Fruit fly (Drosophila melanogaster): ENCODE measurements around the gene Sas10.

Gene Sas10

dm6 chrX:5329266-5329898 is 12.2 kb downstream of the Sas10 start, which contains the start of the genes CG3309 and XRCC1 (continued):
- TF ChIP-seq Lpt (GFP tag; optimal IDR thresholded peaks at IDR 0.05), result peak; percentile 5
- TF ChIP-seq Hr39 (GFP tag; optimal IDR thresholded peaks at IDR 0.05), result peak; percentile 43
- no peak for TF ChIP-seq fd85E (GFP tag; optimal IDR thresholded peaks at IDR 0.05)
- TF ChIP-seq Sox102F (GFP tag; optimal IDR thresholded peaks at IDR 0.05), result peak; percentile 23
- no peak for TF ChIP-seq spab (GFP tag; optimal IDR thresholded peaks at IDR 0.05)
- peak; percentile 29 for TF ChIP-seq CG8632 (GFP tag; optimal IDR thresholded peaks at IDR 0.05)
- peak; percentile 1 for TF ChIP-seq CG6792 (GFP tag; optimal IDR thresholded peaks at IDR 0.05)
- peak; percentile 8 for TF ChIP-seq dsx (GFP tag; optimal IDR thresholded peaks at IDR 0.05; ENCODE audit: poor library complexity, severe bottlenecking)
- peak; percentile 53 for TF ChIP-seq acj6 (GFP tag; optimal IDR thresholded peaks at IDR 0.05)
- TF ChIP-seq CG8319 (GFP tag; optimal IDR thresholded peaks at IDR 0.05), result no peak
- TF ChIP-seq CG4318 (GFP tag; optimal IDR thresholded peaks at IDR 0.05), result no peak
- peak; percentile 11 for TF ChIP-seq Eip75B (GFP tag; optimal IDR thresholded peaks at IDR 0.05)
- peak; percentile 22 for TF ChIP-seq Eip93F (GFP tag; optimal IDR thresholded peaks at IDR 0.05)
- peak; percentile 33 for TF ChIP-seq lz (GFP tag; optimal IDR thresholded peaks at IDR 0.05)
- peak; percentile 52 for TF ChIP-seq topi (GFP tag; optimal IDR thresholded peaks at IDR 0.05)
- TF ChIP-seq CG11902 (GFP tag; optimal IDR thresholded peaks at IDR 0.05), result peak; percentile 9
- TF ChIP-seq eg (GFP tag; IDR thresholded peaks at IDR 0.05), result 0 out of 3 replicates have a peak, but pooled peaks have one; percentile 47
- TF ChIP-seq CG11762 (GFP tag; optimal IDR thresholded peaks at IDR 0.05; ENCODE audit: insufficient read depth), result no peak
- TF ChIP-seq CG9139 (GFP tag; optimal IDR thresholded peaks at IDR 0.05), result no peak
- no peak for TF ChIP-seq CG6276 (GFP tag; optimal IDR thresholded peaks at IDR 0.05)
- TF ChIP-seq Sox15 (GFP tag; optimal IDR thresholded peaks at IDR 0.05), result peak; percentile 19
- TF ChIP-seq Gug (GFP tag; IDR thresholded peaks at IDR 0.05), result peak; percentile 21; the same call in 1 of the 2 replicates

- TF ChIP-seq fd59A (GFP tag; optimal IDR thresholded peaks at IDR 0.05), result no peak
- TF ChIP-seq CG6792 (GFP tag; optimal IDR thresholded peaks at IDR 0.05), result peak; percentile 20
- peak; percentile 30 for TF ChIP-seq Sox102F (GFP tag; optimal IDR thresholded peaks at IDR 0.05)
- TF ChIP-seq CG10631 (GFP tag; optimal IDR thresholded peaks at IDR 0.05), result peak; percentile 52
- TF ChIP-seq CG31627 (GFP tag; optimal IDR thresholded peaks at IDR 0.05), result peak; percentile 25
- peak; percentile 2 for TF ChIP-seq net (GFP tag; optimal IDR thresholded peaks at IDR 0.05)
- no peak for TF ChIP-seq Hr38 (GFP tag; optimal IDR thresholded peaks at IDR 0.05)
- no peak for TF ChIP-seq CG6276 (GFP tag; optimal IDR thresholded peaks at IDR 0.05)
- peak; percentile 47 for TF ChIP-seq CG3919 (GFP tag; optimal IDR thresholded peaks at IDR 0.05)
- TF ChIP-seq Eip78C (GFP tag), result peak; percentile 78
- TF ChIP-seq topi (GFP tag; optimal IDR thresholded peaks at IDR 0.05), result peak; percentile 24
- TF ChIP-seq achi (GFP tag; optimal IDR thresholded peaks at IDR 0.05), result peak; percentile 24
- no peak for TF ChIP-seq CG8119 (GFP tag; IDR thresholded peaks at IDR 0.05)
- no peak for TF ChIP-seq Ets96B (tag; optimal IDR thresholded peaks at IDR 0.05)
- TF ChIP-seq CG10669 (GFP tag; optimal IDR thresholded peaks at IDR 0.05), result no peak
- no peak for TF ChIP-seq Blimp-1 (GFP tag; optimal IDR thresholded peaks at IDR 0.05)
- no peak for TF ChIP-seq CG32006 (GFP tag; optimal IDR thresholded peaks at IDR 0.05)
- TF ChIP-seq OdsH (GFP tag; optimal IDR thresholded peaks at IDR 0.05), result peak; percentile 9
- no peak for TF ChIP-seq Sox14 (GFP tag; optimal IDR thresholded peaks at IDR 0.05)
- no peak for TF ChIP-seq CG34406 (GFP tag; optimal IDR thresholded peaks at IDR 0.05)
- TF ChIP-seq CG6854 (GFP tag; optimal IDR thresholded peaks at IDR 0.05), result no peak
- TF ChIP-seq CG8632 (GFP tag; optimal IDR thresholded peaks at IDR 0.05), result no peak
- 0 out of 3 replicates have a peak, but pooled peaks have one; percentile 18 for TF ChIP-seq eg (GFP tag; IDR thresholded peaks at IDR 0.05)
- no peak for TF ChIP-seq Sox15 (GFP tag; optimal IDR thresholded peaks at IDR 0.05)
- TF ChIP-seq svp (GFP tag), result no peak
- no peak for TF ChIP-seq CG11294 (GFP tag; IDR thresholded peaks at IDR 0.05)
- TF ChIP-seq cyc (GFP tag; optimal IDR thresholded peaks at IDR 0.05), result peak; percentile 27
- no peak for TF ChIP-seq CG16779 (tag; optimal IDR thresholded peaks at IDR 0.05)
- TF ChIP-seq dsx (GFP tag; optimal IDR thresholded peaks at IDR 0.05; ENCODE audit: poor library complexity, severe bottlenecking), result no peak
- no peak for TF ChIP-seq dac (GFP tag; optimal IDR thresholded peaks at IDR 0.05)
- TF ChIP-seq Hr39 (GFP tag; optimal IDR thresholded peaks at IDR 0.05), result peak; percentile 23
- peak; percentile 20 for TF ChIP-seq Met (GFP tag; optimal IDR thresholded peaks at IDR 0.05)
- TF ChIP-seq esn (GFP tag; optimal IDR thresholded peaks at IDR 0.05), result peak; percentile 47
- no peak for TF ChIP-seq CG9139 (GFP tag; optimal IDR thresholded peaks at IDR 0.05)
- TF ChIP-seq Smox (GFP tag; optimal IDR thresholded peaks at IDR 0.05), result peak; percentile 9
- TF ChIP-seq CG6808 (GFP tag; optimal IDR thresholded peaks at IDR 0.05), result no peak
Measured at dm6 chrX:5332259-5332862, 15.2 kb downstream of the Sas10 start, which contains the start of gene CanB. Gene CanB, plus strand, starts transcription at chrX:5332499.

Data from whole organism, prepupa.